Worm (Caenorhabditis elegans) whole organism, L4/young adult: ENCODE results near the gene faah-1.

ENCODE experiments used
- dao-5 ChIP-seq: sonication (generic microtip); optimal IDR thresholded peaks from 2 replicates; lab custom pipeline; 2016; ENCODE audit warnings: missing genotype, missing genetic modification characterization, moderate library complexity, missing compliant biosample characterization
- him-1 ChIP-seq: sonication (generic microtip); optimal IDR thresholded peaks from 2 replicates; lab custom pipeline; 2016; ENCODE audit warnings: missing genotype, missing genetic modification reagents, missing genetic modification characterization, missing compliant biosample characterization

DNA sequence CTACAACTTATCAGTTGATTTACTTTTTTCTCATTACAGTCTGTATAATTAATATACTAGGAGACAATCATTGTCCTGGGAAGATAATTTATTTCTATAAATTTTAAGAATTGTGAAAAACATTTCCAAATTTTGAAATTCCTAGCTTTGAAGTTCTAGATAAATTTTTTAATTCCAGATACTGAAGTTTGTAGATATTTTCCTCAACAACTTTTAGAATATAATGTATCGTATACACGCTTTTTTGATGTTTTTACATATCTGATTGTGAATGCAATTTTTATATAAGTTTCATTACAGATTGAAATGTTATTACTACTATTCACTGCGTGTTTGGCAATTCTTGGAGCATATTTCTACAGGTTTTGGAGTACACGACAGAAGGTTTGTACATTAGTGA lies 7.0 kb upstream of the faah-1 start, which contains the start of gene faah-2:
- no peak for TF ChIP-seq him-1 (tag; lab: Kevin White, UChicago)
- no peak for TF ChIP-seq dao-5 (tag; lab: Kevin White, UChicago)
